Worm (Caenorhabditis elegans) whole organism, L1 larva: ENCODE results near the gene AC3.12.

ENCODE experiments used
- Y116A8C.19 ChIP-seq: sonication (generic microtip); optimal IDR thresholded peaks from 2 replicates; lab custom pipeline; 2016; ENCODE audit warnings: missing compliant biosample characterization, missing genetic modification characterization, borderline replicate concordance
- aly-2 ChIP-seq: fragments of 150-350 bp; optimal IDR thresholded peaks from 2 replicates; lab custom pipeline; 2014; ENCODE audit warnings: missing biosample characterization, missing genetic modification characterization
- ama-1 ChIP-seq: fragments of 150-350 bp; optimal IDR thresholded peaks from 2 replicates; lab custom pipeline; 2014
- blmp-1 ChIP-seq: fragments of 150-350 bp; optimal IDR thresholded peaks from 2 replicates; lab custom pipeline; 2014; ENCODE audit warnings: missing biosample characterization, missing genetic modification characterization
- ceh-63 ChIP-seq: fragments of 200-800 bp; sonication (Bioruptor generic); optimal IDR thresholded peaks from 2 replicates; lab custom pipeline; 2018; ENCODE audit warnings: mild to moderate bottlenecking, missing genetic modification characterization, missing compliant biosample characterization
- ceh-8 ChIP-seq: fragments of 200-800 bp; sonication (Bioruptor generic); optimal IDR thresholded peaks from 2 replicates; lab custom pipeline; 2018; ENCODE audit warnings: mild to moderate bottlenecking, missing genetic modification characterization, moderate library complexity, missing compliant biosample characterization
- ceh-88 ChIP-seq: fragments of 200-800 bp; sonication (Bioruptor generic); IDR thresholded peaks from 2 replicates; pipeline ENCODE4 v1.3.6; 2022; ENCODE audit warnings: missing genetic modification characterization, missing compliant biosample characterization
- ces-1 ChIP-seq: fragments of 150-350 bp; optimal IDR thresholded peaks from 2 replicates; lab custom pipeline; 2014; ENCODE audit warnings: missing biosample characterization, missing genetic modification reagents, missing genetic modification characterization
- efl-3 ChIP-seq: fragments of 200-800 bp; sonication (Bioruptor generic); optimal IDR thresholded peaks from 2 replicates; lab custom pipeline; 2018; ENCODE audit warnings: mild to moderate bottlenecking, missing genetic modification characterization, missing compliant biosample characterization
- elt-2 ChIP-seq: sonication (generic microtip); optimal IDR thresholded peaks from 2 replicates; lab custom pipeline; 2016; ENCODE audit warnings: missing genetic modification characterization, mild to moderate bottlenecking, inconsistent platforms, missing compliant biosample characterization, missing genetic modification reagents
- elt-3 ChIP-seq, 6 experiments: fragments of 150-350 bp in 1 of 6; sonication (generic microtip); optimal IDR thresholded peaks; 2 replicates each; lab custom pipeline; 2017 to 2018; ENCODE audit warnings: missing biosample characterization in 6 of 6, missing genetic modification characterization in 6 of 6, inconsistent platforms in 1 of 6
- ets-5 ChIP-seq: fragments of 200-800 bp; sonication (Bioruptor generic); IDR thresholded peaks from 2 replicates; pipeline ENCODE4 v1.3.6; 2022; ENCODE audit warnings: missing genetic modification characterization, missing compliant biosample characterization
- fkh-4 ChIP-seq: sonication (generic microtip); optimal IDR thresholded peaks from 2 replicates; lab custom pipeline; 2016; ENCODE audit warnings: missing compliant biosample characterization, missing genetic modification characterization, borderline replicate concordance
- fkh-8 ChIP-seq: sonication (generic microtip); optimal IDR thresholded peaks from 2 replicates; lab custom pipeline; 2016; ENCODE audit warnings: mild to moderate bottlenecking, missing genetic modification characterization, missing compliant biosample characterization
- fos-1 ChIP-seq: fragments of 150-350 bp; optimal IDR thresholded peaks from 2 replicates; lab custom pipeline; 2014; ENCODE audit warnings: missing biosample characterization, missing genetic modification characterization
- grh-1 ChIP-seq: fragments of 200-800 bp; sonication (Bioruptor generic); IDR thresholded peaks from 2 replicates; pipeline ENCODE4 v1.3.6; 2022; ENCODE audit warnings: missing genetic modification reagents, missing genetic modification characterization, missing compliant biosample characterization
- hlh-17 ChIP-seq: fragments of 200-800 bp; sonication (Bioruptor generic); optimal IDR thresholded peaks from 2 replicates; lab custom pipeline; 2018; ENCODE audit warnings: missing genetic modification characterization, mild to moderate bottlenecking, missing compliant biosample characterization, moderate library complexity, borderline replicate concordance
- hlh-4 ChIP-seq: sonication (generic microtip); optimal IDR thresholded peaks from 2 replicates; lab custom pipeline; 2016; ENCODE audit warnings: mild to moderate bottlenecking, missing genetic modification characterization, missing compliant biosample characterization
- hpl-2 ChIP-seq: fragments of 150-350 bp; optimal IDR thresholded peaks from 2 replicates; lab custom pipeline; 2014; ENCODE audit warnings: missing biosample characterization, missing genetic modification reagents, missing genetic modification characterization
- irx-1 ChIP-seq: sonication (generic microtip); optimal IDR thresholded peaks from 2 replicates; lab custom pipeline; 2016; ENCODE audit warnings: missing genetic modification characterization, missing compliant biosample characterization
- lin-14 ChIP-seq: fragments of 200-800 bp; sonication (Bioruptor generic); optimal IDR thresholded peaks from 2 replicates; lab custom pipeline; 2018; ENCODE audit warnings: mild to moderate bottlenecking, missing genetic modification characterization, moderate library complexity, missing compliant biosample characterization
- lin-15B ChIP-seq: fragments of 150-350 bp; sonication (generic microtip); optimal IDR thresholded peaks from 3 replicates; lab custom pipeline; 2014; ENCODE audit warnings: missing biosample characterization, missing genetic modification characterization
- lin-35 ChIP-seq, 2 experiments: fragments of 150-350 bp; optimal IDR thresholded peaks; 2 replicates each; lab custom pipeline; 2014; ENCODE audit warnings: missing biosample characterization in 2 of 2, missing genetic modification characterization in 2 of 2, missing genetic modification reagents in 2 of 2
- lir-3 ChIP-seq: sonication (generic microtip); optimal IDR thresholded peaks from 2 replicates; lab custom pipeline; 2016; ENCODE audit warnings: mild to moderate bottlenecking, missing genetic modification characterization, moderate library complexity, missing compliant biosample characterization; ENCODE audit not compliant: poor library complexity
- lsy-2 ChIP-seq, 2 experiments: fragments of 150-350 bp; optimal IDR thresholded peaks; 2 replicates each; lab custom pipeline; 2014; ENCODE audit warnings: missing biosample characterization in 2 of 2, missing genetic modification characterization in 2 of 2
- mab-9 ChIP-seq: fragments of 200-800 bp; sonication (Bioruptor generic); IDR thresholded peaks from 2 replicates; pipeline ENCODE4 v1.3.6; 2022; ENCODE audit warnings: missing genetic modification reagents, missing genetic modification characterization, missing compliant biosample characterization
- mdl-1 ChIP-seq, 2 experiments: fragments of 150-350 bp; optimal IDR thresholded peaks; 2 replicates each; lab custom pipeline; 2014 to 2017; ENCODE audit warnings: missing biosample characterization in 2 of 2, missing genetic modification characterization in 2 of 2, inconsistent platforms in 1 of 2
- mef-2 ChIP-seq: fragments of 150-350 bp; optimal IDR thresholded peaks from 2 replicates; lab custom pipeline; 2014; ENCODE audit warnings: missing biosample characterization, missing genetic modification characterization
- nhr-11 ChIP-seq: fragments of 150-350 bp; optimal IDR thresholded peaks from 2 replicates; lab custom pipeline; 2014; ENCODE audit warnings: missing biosample characterization, missing genetic modification characterization
- nhr-20 ChIP-seq: sonication (generic microtip); optimal IDR thresholded peaks from 2 replicates; lab custom pipeline; 2016; ENCODE audit warnings: mild to moderate bottlenecking, missing genetic modification characterization, missing compliant biosample characterization
- nhr-28 ChIP-seq: fragments of 150-350 bp; optimal IDR thresholded peaks from 2 replicates; lab custom pipeline; 2014; ENCODE audit warnings: missing biosample characterization, missing genetic modification characterization
- nhr-76 ChIP-seq: sonication (generic microtip); optimal IDR thresholded peaks from 2 replicates; lab custom pipeline; 2017; ENCODE audit warnings: missing biosample characterization, missing genetic modification characterization
- nhr-84 ChIP-seq: sonication (generic microtip); optimal IDR thresholded peaks from 2 replicates; lab custom pipeline; 2017; ENCODE audit warnings: missing biosample characterization, missing genetic modification characterization
- nhr-85 ChIP-seq: sonication (generic microtip); peaks from one replicate; lab custom pipeline; 2016; ENCODE audit warnings: missing genetic modification characterization, inconsistent platforms, missing compliant biosample characterization
- nhr-90 ChIP-seq: sonication (generic microtip); optimal IDR thresholded peaks from 2 replicates; lab custom pipeline; 2016; ENCODE audit warnings: mild to moderate bottlenecking, missing genetic modification characterization, missing compliant biosample characterization; ENCODE audit not compliant: poor library complexity
- pqm-1 ChIP-seq: sonication (generic microtip); optimal IDR thresholded peaks from 3 replicates; lab custom pipeline; 2017; ENCODE audit warnings: missing biosample characterization, missing genetic modification characterization
- snpc-4 ChIP-seq: fragments of 150-350 bp; optimal IDR thresholded peaks from 2 replicates; lab custom pipeline; 2014; ENCODE audit warnings: missing biosample characterization, missing genetic modification characterization
- sox-4 ChIP-seq: sonication (generic microtip); optimal IDR thresholded peaks from 2 replicates; lab custom pipeline; 2016; ENCODE audit warnings: missing genetic modification characterization, missing compliant biosample characterization
- sptf-1 ChIP-seq: fragments of 150-350 bp; optimal IDR thresholded peaks from 2 replicates; lab custom pipeline; 2014; ENCODE audit warnings: missing biosample characterization, missing genetic modification characterization
- sup-37 ChIP-seq: fragments of 200-800 bp; sonication (Bioruptor generic); optimal IDR thresholded peaks from 2 replicates; lab custom pipeline; 2018; ENCODE audit warnings: mild to moderate bottlenecking, missing genetic modification characterization, missing compliant biosample characterization
- tbx-2 ChIP-seq: sonication (generic microtip); optimal IDR thresholded peaks from 2 replicates; lab custom pipeline; 2016; ENCODE audit warnings: missing genetic modification characterization, missing compliant biosample characterization
- unc-62 ChIP-seq: fragments of 150-350 bp; optimal IDR thresholded peaks from 2 replicates; lab custom pipeline; 2014; ENCODE audit warnings: missing biosample characterization, missing genetic modification reagents, missing genetic modification characterization

Gene AC3.12

ce11 chrV:10398431-10398830, 19.2 kb upstream of the AC3.12 start, which contains the start of gene ugt-2:
Gene ugt-2, plus strand, starts transcription at chrV:10398801.
- TF ChIP-seq lir-3 (tag; lab: Kevin White, UChicago): peak; percentile 8
- TF ChIP-seq nhr-85 (tag; lab: Kevin White, UChicago): peak; percentile 54
- TF ChIP-seq blmp-1 (tag; lab: Kevin White, UChicago): no peak
- peak; percentile 22 for TF ChIP-seq lin-14 (GFP tag; lab: Kevin White, UChicago)
- no peak for TF ChIP-seq mab-9 (GFP tag; lab: Robert Waterston, UW)
- peak; percentile 33 for TF ChIP-seq nhr-20 (tag; lab: Kevin White, UChicago)
- no peak for TF ChIP-seq lin-15B (tag; lab: Kevin White, UChicago)
- TF ChIP-seq lin-35 (GFP tag; optimal IDR thresholded peaks at IDR 0.05; lab: Kevin White, UChicago): peak in 1 of 2 experiments; percentile 37
- no peak for TF ChIP-seq fkh-8
- TF ChIP-seq pqm-1 (tag; lab: Kevin White, UChicago): no peak
- no peak for TF ChIP-seq nhr-84 (tag; lab: Kevin White, UChicago)
- no peak for TF ChIP-seq efl-3 (GFP tag; lab: Kevin White, UChicago)
- TF ChIP-seq fos-1 (tag; lab: Kevin White, UChicago): no peak
- no peak for TF ChIP-seq sox-4 (tag; lab: Kevin White, UChicago)
- TF ChIP-seq elt-2: peak; percentile 46
- no peak for TF ChIP-seq hlh-17 (GFP tag; lab: Kevin White, UChicago)
- TF ChIP-seq ama-1 (lab: Kevin White, UChicago): no peak
- peak in 1 of 6 experiments; percentile 0 for TF ChIP-seq elt-3 (tag; optimal IDR thresholded peaks at IDR 0.05; lab: Kevin White, UChicago)
- no peak for TF ChIP-seq fkh-4 (tag; lab: Kevin White, UChicago)
- no peak for TF ChIP-seq nhr-76 (tag; lab: Kevin White, UChicago)

- no peak for TF ChIP-seq blmp-1 (tag; lab: Kevin White, UChicago)
Observed at ce11 chrV:10395173-10395766, 16.1 kb upstream of the AC3.12 start, which contains the start of the genes col-151 and ugt-1. Gene col-151, minus strand, starts transcription at chrV:10395223. Gene ugt-1, plus strand, starts transcription at chrV:10395663.

- TF ChIP-seq ceh-63: peak; percentile 36
- TF ChIP-seq aly-2: no peak
Observed at ce11 chrV:10393708-10394107, 14.5 kb upstream of the AC3.12 start.

- peak; percentile 61 for TF ChIP-seq nhr-85 (tag; lab: Kevin White, UChicago)
- TF ChIP-seq fkh-4 (tag; lab: Kevin White, UChicago): no peak
Observed at ce11 chrV:10388318-10388717, 9.1 kb upstream of the AC3.12 start, which contains the start of gene AC3.5. Gene AC3.5, plus strand, starts transcription at chrV:10388527.

- no peak for TF ChIP-seq hlh-4 (tag; lab: Kevin White, UChicago)
- TF ChIP-seq nhr-28 (tag; lab: Kevin White, UChicago): no peak
- peak; percentile 47 to 85 (median 66) for TF ChIP-seq elt-3 (tag; optimal IDR thresholded peaks at IDR 0.05; lab: Kevin White, UChicago)
- TF ChIP-seq nhr-85 (tag; lab: Kevin White, UChicago): peak; percentile 86
- no peak for TF ChIP-seq pqm-1 (tag; lab: Kevin White, UChicago)
- no peak for TF ChIP-seq Y116A8C.19 (tag; lab: Kevin White, UChicago)
- TF ChIP-seq sox-4 (tag; lab: Kevin White, UChicago): no peak
- TF ChIP-seq irx-1 (tag; lab: Kevin White, UChicago): no peak
- TF ChIP-seq mab-9 (GFP tag; lab: Robert Waterston, UW): no peak
- no peak for TF ChIP-seq ceh-88 (GFP tag; lab: Robert Waterston, UW)
- no peak for TF ChIP-seq snpc-4 (tag; lab: Kevin White, UChicago)
- peak; percentile 32; the same call in 1 of the 2 replicates for TF ChIP-seq grh-1 (GFP tag; lab: Robert Waterston, UW)
- TF ChIP-seq sptf-1 (tag; lab: Kevin White, UChicago): no peak
- TF ChIP-seq tbx-2 (tag; lab: Kevin White, UChicago): no peak
- TF ChIP-seq hpl-2 (GFP tag; lab: Kevin White, UChicago): no peak
- no peak for TF ChIP-seq ceh-8 (GFP tag; lab: Kevin White, UChicago)
- TF ChIP-seq ets-5 (GFP tag; lab: Robert Waterston, UW): no peak
- TF ChIP-seq lsy-2 (tag; optimal IDR thresholded peaks at IDR 0.05; lab: Kevin White, UChicago): peak in 1 of 2 experiments; percentile 5
- no peak for TF ChIP-seq ama-1 (lab: Kevin White, UChicago)
- TF ChIP-seq elt-2: no peak
- no peak for TF ChIP-seq mdl-1 (tag; optimal IDR thresholded peaks at IDR 0.05; lab: Kevin White, UChicago)
- no peak for TF ChIP-seq ces-1 (GFP tag; lab: Kevin White, UChicago)
- TF ChIP-seq nhr-11: no peak
- TF ChIP-seq nhr-90 (tag; lab: Kevin White, UChicago): no peak
- TF ChIP-seq sup-37: no peak
- TF ChIP-seq aly-2: no peak
- TF ChIP-seq lin-14 (GFP tag; lab: Kevin White, UChicago): peak; percentile 57
- peak; percentile 29 for TF ChIP-seq blmp-1 (tag; lab: Kevin White, UChicago)
- TF ChIP-seq unc-62 (GFP tag; lab: Kevin White, UChicago): no peak
- TF ChIP-seq mef-2 (tag; lab: Kevin White, UChicago): no peak
Observed at ce11 chrV:10387412-10387811, 8.2 kb upstream of the AC3.12 start.
